Worm (Caenorhabditis elegans): ENCODE results near the gene F35D11.3.
A peak's percentile ranks its signal among the peaks of the same experiment; 100 is the strongest.

The F35D11.3 gene

DNA sequence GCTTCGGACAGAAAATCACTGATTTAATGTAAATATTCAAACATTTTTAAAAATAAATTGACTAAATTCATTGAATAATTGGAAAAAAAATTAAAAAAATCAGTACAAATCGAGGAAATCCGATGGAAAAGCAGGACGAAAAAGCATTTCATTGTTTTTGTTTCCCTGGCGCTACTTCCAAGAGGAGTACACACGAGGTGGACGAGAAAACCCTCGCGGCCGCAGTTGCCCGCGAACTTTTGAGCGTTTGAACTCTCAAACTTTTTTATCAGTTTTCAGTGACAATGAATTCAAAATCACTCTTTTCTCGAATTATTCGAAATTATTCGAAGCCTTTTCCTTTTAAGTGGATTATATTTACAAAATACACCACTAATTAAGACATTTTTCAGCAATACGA is 5.1 kb upstream of the F35D11.3 start, which contains the start of gene F35D11.4:
Gene F35D11.4 (plus strand): TSS at position 393 of the 400 bp plus-strand sequence.
- TF ChIP-seq pbrm-1 (GFP tag; IDR thresholded peaks at IDR 0.05) (0 out of 2 replicates have a peak, but pooled peaks have one; percentile 49), him-1 (tag; optimal IDR thresholded peaks at IDR 0.05) (peak; percentile 73), fkh-3 (tag; optimal IDR thresholded peaks at IDR 0.05) (no peak), hmg-20 (GFP tag; IDR thresholded peaks at IDR 0.05) (no peak), snpc-1.3 (tag; optimal IDR thresholded peaks at IDR 0.05; ENCODE audit: insufficient read depth) (peak; percentile 2), T07F8.4 (tag; optimal IDR thresholded peaks at IDR 0.05) (no peak), attf-5 (GFP tag; optimal IDR thresholded peaks at IDR 0.05) (peak; percentile 48), F10E7.11 (tag; optimal IDR thresholded peaks at IDR 0.05) (no peak), snpc-4 (GFP tag; optimal IDR thresholded peaks at IDR 0.05) (no peak), snpc-4 (tag; optimal IDR thresholded peaks at IDR 0.05) (peak in 3 of 4 experiments; percentile 10 to 52 (median 27)), unc-130 (GFP tag; optimal IDR thresholded peaks at IDR 0.05) (peak; percentile 86), Y79H2A.3 (GFP tag; conservative IDR thresholded peaks at IDR 0.05) (no peak), F22D6.2 (tag; optimal IDR thresholded peaks at IDR 0.05) (peak; percentile 5), hlh-26 (GFP tag; conservative IDR thresholded peaks at IDR 0.05) (no peak), nhr-120 (GFP tag; IDR thresholded peaks at IDR 0.05) (no peak), F57A8.1 (GFP tag; optimal IDR thresholded peaks at IDR 0.05) (no peak), F37B4.10 (GFP tag; IDR thresholded peaks at IDR 0.05) (no peak), nfya-2 (GFP tag; IDR thresholded peaks at IDR 0.05) (no peak), snpc-1.1 (tag; optimal IDR thresholded peaks at IDR 0.05; ENCODE audit: insufficient read depth) (no peak), madf-10 (tag; optimal IDR thresholded peaks at IDR 0.05) (peak; percentile 69), egl-18 (GFP tag; IDR thresholded peaks at IDR 0.05) (no peak), sdz-38 (tag; optimal IDR thresholded peaks at IDR 0.05) (no peak), mxl-1 (tag; optimal IDR thresholded peaks at IDR 0.05) (no peak), madf-8 (GFP tag; conservative IDR thresholded peaks at IDR 0.05) (peak; percentile 78), K11D2.4 (GFP tag; IDR thresholded peaks at IDR 0.05) (peak; percentile 59; the same call in 1 of the 2 replicates), T26A5.8 (tag; optimal IDR thresholded peaks at IDR 0.05) (no peak), lsl-1 (GFP tag; optimal IDR thresholded peaks at IDR 0.05) (peak; percentile 73), nhr-179 (tag; optimal IDR thresholded peaks at IDR 0.05) (no peak), egl-44 (GFP tag; IDR thresholded peaks at IDR 0.05) (no peak), repo-1 (tag; optimal IDR thresholded peaks at IDR 0.05) (no peak), aptf-2 (GFP tag; conservative IDR thresholded peaks at IDR 0.05) (peak; percentile 88), ceh-79 (tag; optimal IDR thresholded peaks at IDR 0.05) (no peak), ekl-4 (GFP tag; IDR thresholded peaks at IDR 0.05) (0 out of 2 replicates have a peak, but pooled peaks have one; percentile 12), egrh-3 (GFP tag; IDR thresholded peaks at IDR 0.05) (peak; percentile 46; the same call in 1 of the 2 replicates), ets-4 (GFP tag; optimal IDR thresholded peaks at IDR 0.05) (no peak), B0035.1 (tag; optimal IDR thresholded peaks at IDR 0.05) (no peak), athp-1 (tag; optimal IDR thresholded peaks at IDR 0.05) (peak; percentile 46), ztf-6 (GFP tag; IDR thresholded peaks at IDR 0.05) (no peak; the same call in 1 of the 2 replicates), atf-7 (tag; optimal IDR thresholded peaks at IDR 0.05) (peak; percentile 37), pha-4 (tag; optimal IDR thresholded peaks at IDR 0.05) (no peak), C06A6.2 (GFP tag; conservative IDR thresholded peaks at IDR 0.05) (no peak), ztf-18 (tag; optimal IDR thresholded peaks at IDR 0.05) (peak; percentile 35), ccch-3 (GFP tag; optimal IDR thresholded peaks at IDR 0.05) (no peak), rcor-1 (GFP tag; IDR thresholded peaks at IDR 0.05) (peak; percentile 40; the same call in 1 of the 2 replicates), bed-1 (GFP tag; IDR thresholded peaks at IDR 0.05) (no peak), ceh-58 (GFP tag; IDR thresholded peaks at IDR 0.05) (no peak), K12H6.12 (tag; optimal IDR thresholded peaks at IDR 0.05) (peak; percentile 52), hsf-1 (GFP tag; IDR thresholded peaks at IDR 0.05) (no peak), F57C9.4 (tag; optimal IDR thresholded peaks at IDR 0.05) (no peak), die-1 (tag; optimal IDR thresholded peaks at IDR 0.05) (no peak)
